Fruit fly (Drosophila melanogaster) whole organism, adult: ENCODE results near the gene CG7692.

Experiments
- CG11617 ChIP-seq: fragments of 200-800 bp; sonication (Bioruptor generic); optimal IDR thresholded peaks from 2 replicates; lab custom pipeline; 2017; ENCODE audit warnings: mild to moderate bottlenecking, missing biosample characterization, missing genetic modification reagents, missing genetic modification characterization
- CG14711 ChIP-seq: fragments of 200-800 bp; sonication (Bioruptor generic); optimal IDR thresholded peaks from 2 replicates; lab custom pipeline; 2018; ENCODE audit warnings: missing biosample characterization, mild to moderate bottlenecking, missing genetic modification characterization, moderate library complexity
- CG7101 ChIP-seq: fragments of 200-800 bp; sonication (Bioruptor generic); optimal IDR thresholded peaks from 2 replicates; lab custom pipeline; 2018; ENCODE audit warnings: missing biosample characterization, mild to moderate bottlenecking, missing genetic modification characterization, moderate library complexity
- Hr96 ChIP-seq: fragments of 200-800 bp; sonication (Bioruptor generic); optimal IDR thresholded peaks from 2 replicates; lab custom pipeline; 2016; ENCODE audit warnings: missing biosample characterization, missing genetic modification characterization
- Mnt ChIP-seq: fragments of 200-800 bp; sonication (Bioruptor generic); optimal IDR thresholded peaks from 2 replicates; lab custom pipeline; 2016; ENCODE audit warnings: missing biosample characterization, mild to moderate bottlenecking, missing genetic modification characterization
- bab1 ChIP-seq: fragments of 200-800 bp; sonication (Bioruptor generic); optimal IDR thresholded peaks from 3 replicates; lab custom pipeline; 2019; ENCODE audit warnings: missing biosample characterization, mild to moderate bottlenecking, missing genetic modification characterization, moderate library complexity
- cic ChIP-seq: fragments of 200-800 bp; sonication (Bioruptor generic); optimal IDR thresholded peaks from 2 replicates; lab custom pipeline; 2017; ENCODE audit warnings: missing biosample characterization, mild to moderate bottlenecking, missing genetic modification characterization, moderate library complexity
- cnc ChIP-seq, 2 experiments: fragments of >200 bp; optimal IDR thresholded peaks; 2 replicates each; lab custom pipeline; 2017
- kay ChIP-seq: fragments of 200-800 bp; sonication (Bioruptor generic); peaks from one replicate; lab custom pipeline; 2016; ENCODE audit warnings: missing biosample characterization, missing genetic modification characterization, borderline replicate concordance
- ovo ChIP-seq: fragments of 200-800 bp; sonication (Bioruptor generic); optimal IDR thresholded peaks from 2 replicates; lab custom pipeline; 2016; ENCODE audit warnings: missing biosample characterization, missing genetic modification characterization
- tj ChIP-seq: fragments of 200-800 bp; sonication (Bioruptor generic); optimal IDR thresholded peaks from 3 replicates; lab custom pipeline; 2017; ENCODE audit warnings: missing biosample characterization, mild to moderate bottlenecking, missing genetic modification characterization, moderate library complexity

DNA sequence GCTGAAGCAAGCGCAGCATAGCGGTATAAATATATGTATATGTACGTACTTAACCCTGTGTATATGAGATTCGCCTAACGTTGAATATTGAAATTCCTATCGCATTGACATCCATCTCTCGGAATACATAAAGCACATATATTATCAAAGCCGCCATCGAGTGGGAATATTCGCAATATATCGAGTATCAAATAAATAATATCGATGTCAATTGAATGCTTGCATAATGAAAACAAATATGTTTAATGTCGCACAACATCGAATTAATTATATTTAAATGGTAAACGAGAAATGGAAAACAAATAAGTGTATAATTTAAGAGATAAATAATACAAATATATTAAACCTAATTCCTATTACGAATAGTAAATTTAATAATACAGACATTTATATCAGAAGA lies 30.9 kb upstream of the CG7692 start, which contains the start of gene ND-24L:
- TF ChIP-seq tj (no peak), CG14711 (tag; lab: Kevin White, UChicago) (no peak), bab1 (GFP tag; lab: Kevin White, UChicago) (no peak), CG7101 (tag; lab: Kevin White, UChicago) (no peak), kay (no peak), cic (no peak), Mnt (GFP tag; lab: Kevin White, UChicago) (no peak), cnc (optimal IDR thresholded peaks at IDR 0.05; lab: Kevin White, UChicago) (no peak), ovo (no peak), CG11617 (GFP tag; lab: Kevin White, UChicago) (no peak), Hr96 (GFP tag; lab: Kevin White, UChicago) (no peak)
